Worm (Caenorhabditis elegans): ENCODE results near the gene ttbk-4.
"Not testable (repeated sequence)": the region's sequence is repeated elsewhere in the genome, so short reads cannot be mapped to it uniquely, and the experiment has no call there.

ttbk-4 gene

DNA sequence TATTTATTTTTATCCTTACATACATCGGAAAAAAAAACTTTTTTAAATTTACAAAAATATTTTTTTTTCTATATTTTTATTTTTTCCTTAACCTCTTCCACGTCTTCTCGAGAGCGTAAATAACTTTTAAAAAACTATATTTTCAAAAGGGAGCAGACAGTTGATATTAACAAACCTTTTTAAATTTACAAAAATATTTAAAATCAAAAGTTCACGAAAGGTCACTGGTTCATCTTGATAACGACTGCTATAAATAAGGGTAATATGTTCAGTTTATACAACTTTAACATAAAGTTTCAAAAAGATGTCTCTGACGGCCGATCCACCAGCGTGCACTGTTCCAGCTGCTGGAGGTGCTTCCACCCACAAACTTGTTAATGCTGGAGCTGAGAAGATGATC, 46.2 kb downstream of the ttbk-4 start, which contains the start of the genes F44D12.16 and msd-2:
Gene F44D12.16, plus strand, starts transcription at position 301 of the 400 bp plus-strand sequence.
Gene msd-2, plus strand, starts transcription at position 305 of the 400 bp plus-strand sequence.
- not testable (repeated sequence) for TF ChIP-seq lin-11, elt-4, sox-4 (tag; optimal IDR thresholded peaks at IDR 0.05)

DNA sequence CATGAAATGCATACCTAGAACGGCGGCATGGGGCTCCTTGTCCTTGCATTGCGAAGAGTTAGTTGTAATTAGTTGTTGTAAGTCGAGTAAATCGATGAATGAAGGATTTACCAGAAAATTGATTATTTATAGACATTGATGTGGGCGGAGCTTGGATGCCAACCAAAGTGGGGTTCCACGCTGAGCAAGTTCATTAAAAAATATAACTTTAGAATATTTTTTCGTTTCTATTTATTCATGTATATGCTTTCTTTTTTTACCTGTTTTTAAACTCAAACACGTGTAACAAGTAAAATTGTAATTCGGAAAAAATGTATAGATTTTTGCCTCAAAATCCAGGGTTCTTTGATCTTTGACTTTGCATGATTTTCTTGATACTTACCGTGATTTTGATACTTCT, 47.4 kb downstream of the ttbk-4 start, which contains the start of gene gipc-2:
Gene gipc-2, minus strand, starts transcription at position 101 of the 400 bp plus-strand sequence.
- TF ChIP-seq che-1 (tag; optimal IDR thresholded peaks at IDR 0.05) (no peak), hlh-8 (tag; optimal IDR thresholded peaks at IDR 0.05) (no peak), pha-4 (tag; optimal IDR thresholded peaks at IDR 0.05) (no peak), hlh-6 (tag; optimal IDR thresholded peaks at IDR 0.05) (no peak), ref-2 (tag; optimal IDR thresholded peaks at IDR 0.05) (no peak), odd-2 (tag; optimal IDR thresholded peaks at IDR 0.05) (no peak), ceh-6 (GFP tag; optimal IDR thresholded peaks at IDR 0.05) (no peak), ets-4 (tag; optimal IDR thresholded peaks at IDR 0.05) (no peak), F13H6.1 (tag; optimal IDR thresholded peaks at IDR 0.05) (no peak), unc-42 (tag; optimal IDR thresholded peaks at IDR 0.05) (no peak), eyg-1 (tag; optimal IDR thresholded peaks at IDR 0.05) (no peak)

DNA sequence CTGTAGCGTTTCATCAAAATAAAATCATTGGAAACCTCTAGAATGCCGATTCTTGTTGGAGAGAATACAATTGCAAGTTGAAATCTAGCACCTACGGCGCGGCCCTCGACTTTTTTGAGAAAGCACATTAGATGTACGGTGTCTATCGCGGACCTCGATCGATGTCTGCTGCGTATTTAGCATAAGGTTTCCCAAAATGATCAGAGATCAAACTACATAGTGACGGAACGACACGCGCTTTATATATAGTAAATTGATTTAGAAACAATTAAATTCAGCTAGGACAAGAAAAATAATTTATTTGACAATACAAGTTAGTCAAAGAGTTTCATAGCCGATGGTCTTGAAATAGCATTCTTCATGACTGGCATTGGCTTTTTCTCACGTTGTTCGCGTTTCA, 48.8 kb downstream of the ttbk-4 start:
- TF ChIP-seq K09A11.1 (tag; optimal IDR thresholded peaks at IDR 0.05; ENCODE audit: insufficient read depth) = no peak
- TF ChIP-seq ets-4 (tag; optimal IDR thresholded peaks at IDR 0.05) = no peak
- TF ChIP-seq ref-2 (tag; optimal IDR thresholded peaks at IDR 0.05) = no peak
- no peak for TF ChIP-seq unc-55 (GFP tag; optimal IDR thresholded peaks at IDR 0.05)
- no peak for TF ChIP-seq sox-4 (tag; optimal IDR thresholded peaks at IDR 0.05)
- no peak for TF ChIP-seq pha-2 (tag; optimal IDR thresholded peaks at IDR 0.05)
- no peak for TF ChIP-seq nfya-1 (tag; optimal IDR thresholded peaks at IDR 0.05)
- no peak for TF ChIP-seq fax-1 (tag; optimal IDR thresholded peaks at IDR 0.05)
- no peak for TF ChIP-seq ceh-18 (tag; optimal IDR thresholded peaks at IDR 0.05)
- TF ChIP-seq dmd-4 (tag; optimal IDR thresholded peaks at IDR 0.05; ENCODE audit: borderline replicate concordance) = no peak

All from whole organism, late embryonic.